Worm (Caenorhabditis elegans) whole organism, young adult: ENCODE results near the gene R74.8.
A peak's percentile ranks its signal among the peaks of the same experiment; 100 is the strongest.

Source experiments
- B0035.1 ChIP-seq: sonication (generic microtip); optimal IDR thresholded peaks from 2 replicates; lab custom pipeline; 2016; ENCODE audit warnings: missing genetic modification characterization, mild to moderate bottlenecking, missing compliant biosample characterization, missing genotype, missing genetic modification reagents
- C17E4.6 ChIP-seq: fragments of 200-800 bp; sonication (Bioruptor generic); IDR thresholded peaks from 2 replicates; pipeline ENCODE4 v1.3.6; 2022; ENCODE audit warnings: missing genetic modification reagents, missing genetic modification characterization, missing compliant biosample characterization
- F10E7.11 ChIP-seq: sonication (generic microtip); optimal IDR thresholded peaks from 2 replicates; lab custom pipeline; 2017; ENCODE audit warnings: mild to moderate bottlenecking, missing genetic modification characterization, moderate library complexity, missing compliant biosample characterization
- F23B12.7 ChIP-seq: sonication (generic microtip); optimal IDR thresholded peaks from 2 replicates; lab custom pipeline; 2017; ENCODE audit warnings: missing genetic modification characterization, mild to moderate bottlenecking, missing compliant biosample characterization, antibody characterized with exemption, moderate library complexity; ENCODE audit not compliant: insufficient read depth
- F33H1.4 ChIP-seq: fragments of 200-800 bp; sonication (Bioruptor generic); IDR thresholded peaks from 2 replicates; pipeline ENCODE4 v1.3.6; 2022; ENCODE audit warnings: missing genetic modification reagents, missing genetic modification characterization, missing compliant biosample characterization
- F37B4.10 ChIP-seq: fragments of 200-800 bp; sonication (Bioruptor generic); IDR thresholded peaks from 2 replicates; pipeline ENCODE4 v1.3.6; 2022; ENCODE audit warnings: missing genetic modification characterization, missing compliant biosample characterization
- F52B5.7 ChIP-seq: sonication (generic microtip); optimal IDR thresholded peaks from 2 replicates; lab custom pipeline; 2016; ENCODE audit warnings: mild to moderate bottlenecking, missing genetic modification characterization, missing compliant biosample characterization
- F55B11.4 ChIP-seq: sonication (generic microtip); optimal IDR thresholded peaks from 2 replicates; lab custom pipeline; 2016; ENCODE audit warnings: missing compliant biosample characterization, missing genetic modification characterization, borderline replicate concordance; ENCODE audit not compliant: insufficient read depth
- F57A8.1 ChIP-seq: fragments of 200-800 bp; sonication (Bioruptor generic); optimal IDR thresholded peaks from 2 replicates; lab custom pipeline; 2018; ENCODE audit warnings: mild to moderate bottlenecking, missing genetic modification characterization, moderate library complexity, missing compliant biosample characterization
- K11D2.4 ChIP-seq: fragments of 200-800 bp; sonication (Bioruptor generic); IDR thresholded peaks from 2 replicates; pipeline ENCODE4 v1.3.6; 2022; ENCODE audit warnings: missing genetic modification reagents, missing genetic modification characterization, missing compliant biosample characterization
- T26A5.8 ChIP-seq: sonication (generic microtip); optimal IDR thresholded peaks from 2 replicates; lab custom pipeline; 2016; ENCODE audit warnings: missing genetic modification characterization, missing compliant biosample characterization
- Y53G8AR.9 ChIP-seq: fragments of 200-800 bp; sonication (Bioruptor generic); conservative IDR thresholded peaks from 2 replicates; pipeline ENCODE4 v1.3.6; 2022; ENCODE audit warnings: missing genetic modification reagents, missing genetic modification characterization, missing compliant biosample characterization
- Y67H2A.10 ChIP-seq: fragments of 200-800 bp; sonication (Bioruptor generic); conservative IDR thresholded peaks from 2 replicates; pipeline ENCODE4 v1.3.6; 2022; ENCODE audit warnings: missing genetic modification reagents, missing genetic modification characterization, missing compliant biosample characterization
- Y79H2A.3 ChIP-seq: fragments of 200-800 bp; sonication (Bioruptor generic); conservative IDR thresholded peaks from 2 replicates; pipeline ENCODE4 v1.3.6; 2022; ENCODE audit warnings: missing genetic modification reagents, missing genetic modification characterization, missing compliant biosample characterization
- atf-7 ChIP-seq: sonication (generic microtip); optimal IDR thresholded peaks from 2 replicates; lab custom pipeline; 2017; ENCODE audit warnings: mild to moderate bottlenecking, missing genetic modification characterization, missing compliant biosample characterization
- ccch-3 ChIP-seq: fragments of 200-800 bp; sonication (Bioruptor generic); optimal IDR thresholded peaks from 2 replicates; lab custom pipeline; 2018; ENCODE audit warnings: mild to moderate bottlenecking, missing genetic modification characterization, missing compliant biosample characterization
- ceh-100 ChIP-seq: fragments of 200-800 bp; sonication (Bioruptor generic); IDR thresholded peaks from 2 replicates; pipeline ENCODE4 v1.3.6; 2022; ENCODE audit warnings: missing genetic modification reagents, missing genetic modification characterization, missing compliant biosample characterization
- ceh-58 ChIP-seq: fragments of 200-800 bp; sonication (Bioruptor generic); IDR thresholded peaks from 2 replicates; pipeline ENCODE4 v1.3.6; 2022; ENCODE audit warnings: missing genetic modification characterization, missing compliant biosample characterization
- ceh-91 ChIP-seq: fragments of 200-800 bp; sonication (Bioruptor generic); IDR thresholded peaks from 2 replicates; pipeline ENCODE4 v1.3.6; 2022; ENCODE audit warnings: missing genetic modification reagents, missing genetic modification characterization, missing compliant biosample characterization
- dpff-1 ChIP-seq: sonication (generic microtip); optimal IDR thresholded peaks from 2 replicates; lab custom pipeline; 2017; ENCODE audit warnings: mild to moderate bottlenecking, missing genetic modification characterization, missing compliant biosample characterization
- dpl-1 ChIP-seq: fragments of 150-350 bp; optimal IDR thresholded peaks from 2 replicates; lab custom pipeline; 2014; ENCODE audit warnings: missing biosample characterization, missing genetic modification reagents, missing genetic modification characterization
- egl-44 ChIP-seq: fragments of 200-800 bp; sonication (Bioruptor generic); IDR thresholded peaks from 2 replicates; pipeline ENCODE4 v1.3.6; 2022; ENCODE audit warnings: missing genetic modification reagents, missing genetic modification characterization, missing compliant biosample characterization
- ekl-4 ChIP-seq: fragments of 200-800 bp; sonication (Bioruptor generic); IDR thresholded peaks from 2 replicates; pipeline ENCODE4 v1.3.6; 2022; ENCODE audit warnings: missing genetic modification reagents, missing genetic modification characterization, missing compliant biosample characterization
- ets-4 ChIP-seq: fragments of 200-800 bp; sonication (Bioruptor generic); optimal IDR thresholded peaks from 2 replicates; lab custom pipeline; 2018; ENCODE audit warnings: mild to moderate bottlenecking, missing genetic modification characterization, missing compliant biosample characterization
- hmg-20 ChIP-seq: fragments of 200-800 bp; sonication (Bioruptor generic); IDR thresholded peaks from 2 replicates; pipeline ENCODE4 v1.3.6; 2022; ENCODE audit warnings: missing genetic modification reagents, missing genetic modification characterization, missing compliant biosample characterization
- hrde-1 ChIP-seq: sonication (generic microtip); optimal IDR thresholded peaks from 2 replicates; lab custom pipeline; 2016; ENCODE audit warnings: missing genetic modification characterization, mild to moderate bottlenecking, missing compliant biosample characterization, moderate library complexity, missing genotype, missing genetic modification reagents, borderline replicate concordance
- hsf-1 ChIP-seq: fragments of 200-800 bp; sonication (Bioruptor generic); IDR thresholded peaks from 2 replicates; pipeline ENCODE4 v1.3.6; 2022; ENCODE audit warnings: missing genetic modification reagents, missing genetic modification characterization, missing compliant biosample characterization
- lin-26 ChIP-seq: fragments of 200-800 bp; sonication (Bioruptor generic); IDR thresholded peaks from 2 replicates; pipeline ENCODE4 v1.3.6; 2022; ENCODE audit warnings: missing genetic modification reagents, missing genetic modification characterization, missing compliant biosample characterization
- lin-54 ChIP-seq: fragments of 200-800 bp; sonication (Bioruptor generic); optimal IDR thresholded peaks from 2 replicates; lab custom pipeline; 2018; ENCODE audit warnings: mild to moderate bottlenecking, missing genetic modification characterization, missing compliant biosample characterization
- madf-6 ChIP-seq: fragments of 200-800 bp; sonication (Bioruptor generic); IDR thresholded peaks from 2 replicates; pipeline ENCODE4 v1.3.6; 2022; ENCODE audit warnings: missing genetic modification reagents, missing genetic modification characterization, missing compliant biosample characterization
- madf-8 ChIP-seq: fragments of 200-800 bp; sonication (Bioruptor generic); conservative IDR thresholded peaks from 2 replicates; pipeline ENCODE4 v1.3.6; 2022; ENCODE audit warnings: missing genetic modification reagents, missing genetic modification characterization, missing compliant biosample characterization
- mes-4 ChIP-seq: sonication (generic microtip); optimal IDR thresholded peaks from 2 replicates; lab custom pipeline; 2016; ENCODE audit warnings: missing genotype, missing genetic modification characterization, missing compliant biosample characterization
- nfya-1 ChIP-seq: sonication (generic microtip); optimal IDR thresholded peaks from 2 replicates; lab custom pipeline; 2017; ENCODE audit warnings: antibody characterized with exemption, missing compliant biosample characterization, missing genetic modification characterization, borderline replicate concordance; ENCODE audit not compliant: insufficient read depth
- pha-4 ChIP-seq: fragments of 150-350 bp; sonication (generic microtip); optimal IDR thresholded peaks from 2 replicates; lab custom pipeline; 2014; ENCODE audit warnings: missing biosample characterization, missing genetic modification reagents, missing genetic modification characterization
- rcor-1 ChIP-seq: fragments of 200-800 bp; sonication (Bioruptor generic); IDR thresholded peaks from 2 replicates; pipeline ENCODE4 v1.3.6; 2022; ENCODE audit warnings: missing genetic modification reagents, missing genetic modification characterization, missing compliant biosample characterization
- sdz-38 ChIP-seq: sonication (generic microtip); optimal IDR thresholded peaks from 2 replicates; lab custom pipeline; 2016; ENCODE audit warnings: missing genotype, missing genetic modification characterization, missing compliant biosample characterization
- snpc-1.3 ChIP-seq: sonication (generic microtip); optimal IDR thresholded peaks from 2 replicates; lab custom pipeline; 2017; ENCODE audit warnings: missing genetic modification characterization, mild to moderate bottlenecking, missing compliant biosample characterization, antibody characterized with exemption, moderate library complexity, missing genotype, missing genetic modification reagents; ENCODE audit not compliant: insufficient read depth
- snpc-3.4 ChIP-seq: sonication (generic microtip); optimal IDR thresholded peaks from 2 replicates; lab custom pipeline; 2017; ENCODE audit warnings: missing genetic modification characterization, mild to moderate bottlenecking, missing compliant biosample characterization, antibody characterized with exemption, moderate library complexity, missing genotype, missing genetic modification reagents
- snpc-4 ChIP-seq, 5 experiments: fragments of 150-350 bp in 1 of 5; sonication (generic microtip) in 4 of 5; optimal IDR thresholded peaks; 2 replicates each; lab custom pipeline; 2014 to 2018; ENCODE audit warnings: missing genetic modification characterization in 5 of 5, missing biosample characterization in 3 of 5, antibody characterized with exemption in 2 of 5, mild to moderate bottlenecking in 2 of 5, missing compliant biosample characterization in 2 of 5, missing genotype in 2 of 5, moderate library complexity in 2 of 5, missing genetic modification reagents in 1 of 5
- somi-1 ChIP-seq: fragments of 200-800 bp; sonication (Bioruptor generic); optimal IDR thresholded peaks from 2 replicates; lab custom pipeline; 2018; ENCODE audit warnings: mild to moderate bottlenecking, missing genetic modification characterization, missing compliant biosample characterization
- sptf-2 ChIP-seq: fragments of 200-800 bp; sonication (Bioruptor generic); optimal IDR thresholded peaks from 2 replicates; lab custom pipeline; 2018; ENCODE audit warnings: mild to moderate bottlenecking, missing genetic modification characterization, missing compliant biosample characterization
- tbx-9 ChIP-seq: sonication (generic microtip); optimal IDR thresholded peaks from 2 replicates; lab custom pipeline; 2016; ENCODE audit warnings: borderline replicate concordance, missing genetic modification characterization, inconsistent platforms, missing compliant biosample characterization
- xnd-1 ChIP-seq: sonication (generic microtip); optimal IDR thresholded peaks from 2 replicates; lab custom pipeline; 2016; ENCODE audit warnings: missing genotype, missing genetic modification reagents, missing genetic modification characterization, missing compliant biosample characterization
- zfh-2 ChIP-seq: fragments of 200-800 bp; sonication (Bioruptor generic); conservative IDR thresholded peaks from 2 replicates; pipeline ENCODE4 v1.3.6; 2022; ENCODE audit warnings: missing genetic modification reagents, missing genetic modification characterization, missing compliant biosample characterization
- zim-3 ChIP-seq: sonication (generic microtip); optimal IDR thresholded peaks from 2 replicates; lab custom pipeline; 2017; ENCODE audit warnings: mild to moderate bottlenecking, missing genetic modification characterization, moderate library complexity, missing compliant biosample characterization
- ztf-28 ChIP-seq: fragments of 200-800 bp; sonication (Bioruptor generic); IDR thresholded peaks from 2 replicates; pipeline ENCODE4 v1.3.6; 2022; ENCODE audit warnings: missing genetic modification reagents, missing genetic modification characterization, missing compliant biosample characterization
- ztf-6 ChIP-seq: fragments of 200-800 bp; sonication (Bioruptor generic); IDR thresholded peaks from 2 replicates; pipeline ENCODE4 v1.3.6; 2022; ENCODE audit warnings: missing genetic modification reagents, missing genetic modification characterization, missing compliant biosample characterization

Gene R74.8

ce11 chrIII:4223668-4224127, 17.6 kb downstream of the R74.8 start (continued):
- TF ChIP-seq F10E7.11 (no peak), madf-6 (GFP tag; lab: Robert Waterston, UW) (no peak), egl-44 (GFP tag; lab: Robert Waterston, UW) (peak; percentile 63; the same call in 1 of the 2 replicates), dpl-1 (GFP tag; lab: Kevin White, UChicago) (no peak), ekl-4 (no peak; the same call in 1 of the 2 replicates), zfh-2 (GFP tag; lab: Robert Waterston, UW) (peak; percentile 96), ztf-6 (GFP tag; lab: Robert Waterston, UW) (no peak), madf-8 (GFP tag; lab: Robert Waterston, UW) (no peak), F52B5.7 (tag; lab: Kevin White, UChicago) (no peak), F57A8.1 (GFP tag; lab: Kevin White, UChicago) (no peak), ccch-3 (no peak), nfya-1 (tag; lab: Kevin White, UChicago) (no peak), xnd-1 (tag; lab: Kevin White, UChicago) (no peak), tbx-9 (tag; lab: Kevin White, UChicago) (no peak), B0035.1 (tag; lab: Kevin White, UChicago) (no peak), F23B12.7 (peak; percentile 12), snpc-1.3 (no peak), snpc-4 (GFP tag; optimal IDR thresholded peaks at IDR 0.05; lab: Kevin White, UChicago) (no peak), snpc-4 (tag; optimal IDR thresholded peaks at IDR 0.05; lab: Kevin White, UChicago) (peak in 2 of 4 experiments; percentile 35 to 60), mes-4 (no peak), ztf-28 (GFP tag; lab: Robert Waterston, UW) (no peak), ceh-100 (GFP tag; lab: Robert Waterston, UW) (no peak), dpff-1 (tag; lab: Kevin White, UChicago) (no peak), rcor-1 (GFP tag; lab: Robert Waterston, UW) (no peak), ceh-58 (GFP tag; lab: Robert Waterston, UW) (no peak), K11D2.4 (GFP tag; lab: Robert Waterston, UW) (peak; percentile 77; the same call in 1 of the 2 replicates), snpc-3.4 (tag; lab: Kevin White, UChicago) (no peak), Y53G8AR.9 (GFP tag; lab: Robert Waterston, UW) (0 out of 2 replicates have a peak, but pooled peaks have one; percentile 44), zim-3 (tag; lab: Kevin White, UChicago) (no peak), Y67H2A.10 (GFP tag; lab: Robert Waterston, UW) (no peak), hmg-20 (GFP tag; lab: Robert Waterston, UW) (no peak), atf-7 (tag; lab: Kevin White, UChicago) (peak; percentile 58), sdz-38 (tag; lab: Kevin White, UChicago) (no peak), F33H1.4 (GFP tag; lab: Robert Waterston, UW) (no peak), hrde-1 (no peak), ceh-91 (GFP tag; lab: Robert Waterston, UW) (no peak), F37B4.10 (no peak), sptf-2 (no peak), lin-54 (GFP tag; lab: Kevin White, UChicago) (peak; percentile 41), C17E4.6 (GFP tag; lab: Robert Waterston, UW) (no peak), T26A5.8 (tag; lab: Kevin White, UChicago) (no peak), lin-26 (no peak), pha-4 (tag; lab: Kevin White, UChicago) (no peak), somi-1 (GFP tag; lab: Kevin White, UChicago) (peak; percentile 87), Y79H2A.3 (GFP tag; lab: Robert Waterston, UW) (no peak), ets-4 (no peak), hsf-1 (GFP tag; lab: Robert Waterston, UW) (no peak), F55B11.4 (tag; lab: Kevin White, UChicago) (no peak)
